Worm (Caenorhabditis elegans) whole organism, early embryonic: ENCODE data around the gene C09H10.4.

ENCODE experiments used
- aly-1 ChIP-seq: sonication (generic microtip); optimal IDR thresholded peaks from 2 replicates; lab custom pipeline; 2016; ENCODE audit warnings: missing genetic modification characterization, missing compliant biosample characterization
- ama-1 ChIP-seq: fragments of 150-350 bp; optimal IDR thresholded peaks from 2 replicates; lab custom pipeline; 2014
- ceh-13 ChIP-seq: fragments of 200-800 bp; sonication (Bioruptor generic); optimal IDR thresholded peaks from 2 replicates; lab custom pipeline; 2018; ENCODE audit warnings: mild to moderate bottlenecking, missing genetic modification characterization, missing compliant biosample characterization
- ceh-36 ChIP-seq: sonication (generic microtip); optimal IDR thresholded peaks from 2 replicates; lab custom pipeline; 2016; ENCODE audit warnings: missing genetic modification characterization, inconsistent platforms, missing compliant biosample characterization
- ets-7 ChIP-seq: sonication (generic microtip); optimal IDR thresholded peaks from 2 replicates; lab custom pipeline; 2016; ENCODE audit warnings: missing genotype, missing genetic modification characterization, missing compliant biosample characterization
- flt-1 ChIP-seq: fragments of 200-800 bp; sonication (Bioruptor generic); IDR thresholded peaks from 2 replicates; pipeline ENCODE4 v1.3.6; 2022; ENCODE audit warnings: missing genetic modification characterization, missing compliant biosample characterization
- pes-1 ChIP-seq: fragments of 200-800 bp; sonication (Bioruptor generic); IDR thresholded peaks from 2 replicates; pipeline ENCODE4 v1.3.6; 2022; ENCODE audit warnings: missing genetic modification reagents, missing genetic modification characterization, missing compliant biosample characterization
- tbx-11 ChIP-seq: fragments of 200-800 bp; sonication (Bioruptor generic); IDR thresholded peaks from 2 replicates; pipeline ENCODE4 v1.3.6; 2022; ENCODE audit warnings: missing genetic modification characterization, missing compliant biosample characterization
- tbx-37 ChIP-seq: fragments of 200-800 bp; sonication (Bioruptor generic); conservative IDR thresholded peaks from 2 replicates; pipeline ENCODE4 v1.3.6; 2022; ENCODE audit warnings: missing genetic modification reagents, missing genetic modification characterization, missing compliant biosample characterization

ce11 chrII:11125059-11125594 lies 25.2 kb downstream of the C09H10.4 start:
- TF ChIP-seq tbx-37 = no peak
- no peak for TF ChIP-seq ama-1 (lab: Kevin White, UChicago)
- TF ChIP-seq ets-7 = no peak
- TF ChIP-seq pes-1 (GFP tag; lab: Robert Waterston, UW) = no peak
- no peak for TF ChIP-seq flt-1
- no peak for TF ChIP-seq tbx-11
- TF ChIP-seq ceh-36 (tag; lab: Kevin White, UChicago) = no peak
- no peak for TF ChIP-seq ceh-13
- TF ChIP-seq aly-1 (tag; lab: Kevin White, UChicago) = no peak
